Fruit fly (Drosophila melanogaster): Measurements from ENCODE around the gene knk.
A peak's percentile ranks its signal among the peaks of the same experiment; 100 is the strongest.

knk gene

DNA sequence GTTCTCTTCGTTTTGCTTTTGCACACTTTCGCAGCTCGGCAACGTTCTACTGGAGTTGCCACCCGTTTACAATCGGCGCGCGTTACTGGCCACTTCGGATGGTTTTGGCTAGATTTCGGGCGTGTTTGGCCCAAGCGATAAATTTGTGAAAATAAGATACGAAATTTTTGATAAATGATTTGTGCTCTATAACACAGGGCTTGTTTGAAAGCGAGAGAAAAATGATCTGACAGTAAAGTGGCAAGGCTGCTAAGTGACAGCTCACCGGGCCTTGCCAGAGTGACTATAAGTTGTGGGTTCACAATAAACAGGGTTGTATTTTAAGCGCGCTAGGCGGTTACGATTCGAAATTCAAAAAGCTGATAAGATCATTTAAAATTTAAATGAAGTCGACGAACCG lies 15.5 kb downstream of the knk start, which contains the start of gene Fmr1 (continued):
- TF ChIP-seq CG16863 (GFP tag; optimal IDR thresholded peaks at IDR 0.05), result peak; percentile 30
- no peak for TF ChIP-seq Nf-YA (GFP tag; IDR thresholded peaks at IDR 0.05)
- no peak for TF ChIP-seq prd (optimal IDR thresholded peaks at IDR 0.05)
- TF ChIP-seq prd (GFP tag; IDR thresholded peaks at IDR 0.05), result peak; percentile 59; the same call in 2 of the 3 replicates
- TF ChIP-seq CG6791 (GFP tag; IDR thresholded peaks at IDR 0.05; ENCODE audit: partially characterized antibody), result no peak
- peak; percentile 68 for TF ChIP-seq Rfx (GFP tag; IDR thresholded peaks at IDR 0.05)
- TF ChIP-seq Dad (GFP tag; optimal IDR thresholded peaks at IDR 0.05), result peak; percentile 73
- TF ChIP-seq ken (GFP tag; IDR thresholded peaks at IDR 0.05), result no peak
- peak; percentile 79 for TF ChIP-seq CG9932 (GFP tag; IDR thresholded peaks at IDR 0.05)
- TF ChIP-seq lola (GFP tag; optimal IDR thresholded peaks at IDR 0.05), result peak in 1 of 3 experiments; percentile 45
- TF ChIP-seq bbx (GFP tag; IDR thresholded peaks at IDR 0.05; ENCODE audit: partially characterized antibody), result no peak
- TF ChIP-seq CG6813 (GFP tag; optimal IDR thresholded peaks at IDR 0.05), result no peak
- peak; percentile 12 for TF ChIP-seq ATbp (GFP tag; optimal IDR thresholded peaks at IDR 0.05)
- TF ChIP-seq ato (GFP tag; IDR thresholded peaks at IDR 0.05; ENCODE audit: partially characterized antibody), result no peak
- peak; percentile 33; the same call in 1 of the 2 replicates for TF ChIP-seq MBD-R2 (GFP tag; IDR thresholded peaks at IDR 0.05)
- peak; percentile 96 for TF ChIP-seq Ets65A (GFP tag)
- TF ChIP-seq TFAM (GFP tag; optimal IDR thresholded peaks at IDR 0.05), result no peak
- TF ChIP-seq CG9876 (GFP tag; optimal IDR thresholded peaks at IDR 0.05), result peak; percentile 49
- peak; percentile 21 for TF ChIP-seq ERR (GFP tag; optimal IDR thresholded peaks at IDR 0.05)
- TF ChIP-seq nau (GFP tag; optimal IDR thresholded peaks at IDR 0.05), result no peak
- TF ChIP-seq NK7.1 (GFP tag; optimal IDR thresholded peaks at IDR 0.05), result no peak
- peak; percentile 56 for TF ChIP-seq kay (GFP tag; optimal IDR thresholded peaks at IDR 0.05)
- TF ChIP-seq dm (GFP tag; optimal IDR thresholded peaks at IDR 0.05), result peak; percentile 61
- 0 out of 3 replicates have a peak, but pooled peaks have one; percentile 51 for TF ChIP-seq CG2199 (GFP tag; IDR thresholded peaks at IDR 0.05)
- TF ChIP-seq yki (optimal IDR thresholded peaks at IDR 0.05), result no peak
- peak; percentile 32 for TF ChIP-seq CG8924 (tag; optimal IDR thresholded peaks at IDR 0.05)
- TF ChIP-seq peb (GFP tag; IDR thresholded peaks at IDR 0.05), result no peak
- TF ChIP-seq Stat92E (GFP tag; optimal IDR thresholded peaks at IDR 0.05), result peak in 1 of 3 experiments; percentile 29
- TF ChIP-seq CG7372 (GFP tag; IDR thresholded peaks at IDR 0.05), result 0 out of 2 replicates have a peak, but pooled peaks have one; percentile 33
- TF ChIP-seq Fer1 (GFP tag; optimal IDR thresholded peaks at IDR 0.05), result peak; percentile 56
- peak; percentile 45 for TF ChIP-seq CG8089 (GFP tag; optimal IDR thresholded peaks at IDR 0.05)
- TF ChIP-seq CG7786 (GFP tag; optimal IDR thresholded peaks at IDR 0.05), result peak; percentile 48
- TF ChIP-seq Scr (GFP tag; IDR thresholded peaks at IDR 0.05; ENCODE audit: partially characterized antibody), result peak; percentile 44; the same call in 1 of the 2 replicates
- TF ChIP-seq CG14860 (GFP tag; IDR thresholded peaks at IDR 0.05; ENCODE audit: partially characterized antibody), result no peak
- TF ChIP-seq disco-r (GFP tag; optimal IDR thresholded peaks at IDR 0.05), result peak; percentile 41
- peak; percentile 17 for TF ChIP-seq CG18262 (tag; optimal IDR thresholded peaks at IDR 0.05)
- no peak for TF ChIP-seq toy (GFP tag; IDR thresholded peaks at IDR 0.05)
- TF ChIP-seq Doc3 (GFP tag; IDR thresholded peaks at IDR 0.05; ENCODE audit: partially characterized antibody), result no peak
- no peak for TF ChIP-seq CG13123 (GFP tag; optimal IDR thresholded peaks at IDR 0.05)
- no peak for TF ChIP-seq br (optimal IDR thresholded peaks at IDR 0.05)
- TF ChIP-seq Sry-β (GFP tag; optimal IDR thresholded peaks at IDR 0.05), result peak; percentile 23
- TF ChIP-seq lilli (GFP tag; optimal IDR thresholded peaks at IDR 0.05), result peak; percentile 71
- TF ChIP-seq CG10543 (GFP tag; optimal IDR thresholded peaks at IDR 0.05), result peak; percentile 44
- no peak for TF ChIP-seq corto (GFP tag; optimal IDR thresholded peaks at IDR 0.05)
- TF ChIP-seq Xbp1 (GFP tag; optimal IDR thresholded peaks at IDR 0.05), result peak; percentile 63
- TF ChIP-seq fd102C (GFP tag; optimal IDR thresholded peaks at IDR 0.05), result no peak
- TF ChIP-seq CG2875 (GFP tag; optimal IDR thresholded peaks at IDR 0.05), result no peak
- peak; percentile 88 for TF ChIP-seq CG3847 (GFP tag; IDR thresholded peaks at IDR 0.05)
- TF ChIP-seq aop (GFP tag; IDR thresholded peaks at IDR 0.05), result no peak
- no peak for TF ChIP-seq crol (GFP tag; IDR thresholded peaks at IDR 0.05)
- TF ChIP-seq CG10267 (tag; optimal IDR thresholded peaks at IDR 0.05), result peak; percentile 70

Data from whole organism, embryonic.